Worm (Caenorhabditis elegans): ENCODE measurements around the gene srsy-1.

srsy-1 gene

ce11 chrII:5083341-5083740 lies 32.5 kb upstream of the srsy-1 start, which contains the start of gene C04G6.4:
Gene C04G6.4 (minus strand): TSS chrII:5083441.
- TF ChIP-seq dmd-6 (GFP tag; IDR thresholded peaks at IDR 0.05) (no peak), lin-1 (GFP tag; IDR thresholded peaks at IDR 0.05) (no peak), attf-4 (tag; optimal IDR thresholded peaks at IDR 0.05) (no peak), zfp-2 (tag; optimal IDR thresholded peaks at IDR 0.05) (no peak), unc-62 (GFP tag; optimal IDR thresholded peaks at IDR 0.05 in 1 of 2) (no peak), unc-62 (tag; optimal IDR thresholded peaks at IDR 0.05) (no peak), arid-1 (GFP tag; conservative IDR thresholded peaks at IDR 0.05) (no peak), spr-1 (tag; optimal IDR thresholded peaks at IDR 0.05) (no peak), F44E2.7 (GFP tag; IDR thresholded peaks at IDR 0.05) (no peak), fkh-10 (GFP tag; optimal IDR thresholded peaks at IDR 0.05) (no peak), nhr-237 (tag; optimal IDR thresholded peaks at IDR 0.05) (no peak), zip-2 (tag; optimal IDR thresholded peaks at IDR 0.05) (no peak), pqm-1 (tag; optimal IDR thresholded peaks at IDR 0.05) (no peak), lin-38 (GFP tag; IDR thresholded peaks at IDR 0.05) (no peak), daf-12 (tag; optimal IDR thresholded peaks at IDR 0.05) (no peak), aha-1 (tag) (no peak), skn-1 (tag; optimal IDR thresholded peaks at IDR 0.05) (no peak), php-3 (GFP tag; IDR thresholded peaks at IDR 0.05) (no peak)

ce11 chrII:5084225-5084624 lies 31.6 kb upstream of the srsy-1 start:
- TF ChIP-seq nhr-6 (tag; optimal IDR thresholded peaks at IDR 0.05) (no peak), hlh-30 (tag; optimal IDR thresholded peaks at IDR 0.05; ENCODE audit: insufficient read depth) (no peak), zip-11 (GFP tag; IDR thresholded peaks at IDR 0.05) (no peak), gei-8 (GFP tag; optimal IDR thresholded peaks at IDR 0.05) (no peak), dpl-1 (GFP tag; optimal IDR thresholded peaks at IDR 0.05) (no peak), unc-39 (tag; optimal IDR thresholded peaks at IDR 0.05) (no peak), aly-2 (tag; optimal IDR thresholded peaks at IDR 0.05) (no peak), zfp-3 (GFP tag; conservative IDR thresholded peaks at IDR 0.05) (no peak), nhr-76 (tag; optimal IDR thresholded peaks at IDR 0.05) (no peak), F44E2.7 (GFP tag; IDR thresholded peaks at IDR 0.05) (no peak), ceh-44 (GFP tag; IDR thresholded peaks at IDR 0.05) (no peak), arid-1 (GFP tag; conservative IDR thresholded peaks at IDR 0.05) (no peak), lim-7 (GFP tag; IDR thresholded peaks at IDR 0.05) (no peak), daf-12 (tag; optimal IDR thresholded peaks at IDR 0.05) (no peak), dmd-6 (GFP tag; IDR thresholded peaks at IDR 0.05) (peak; percentile 25; the same call in 1 of the 2 replicates), nhr-28 (tag; optimal IDR thresholded peaks at IDR 0.05) (peak; percentile 39)

ce11 chrII:5085450-5085849 lies 30.4 kb upstream of the srsy-1 start, which contains the start of gene txt-9:
Gene txt-9 (plus strand): TSS chrII:5085785.
- TF ChIP-seq daf-16 (GFP tag; optimal IDR thresholded peaks at IDR 0.05) (no peak), daf-16 (tag; optimal IDR thresholded peaks at IDR 0.05) (peak; percentile 1), mxl-2 (GFP tag; conservative IDR thresholded peaks at IDR 0.05) (no peak), unc-130 (GFP tag; optimal IDR thresholded peaks at IDR 0.05) (no peak), nhr-28 (tag; optimal IDR thresholded peaks at IDR 0.05) (peak; percentile 38), unc-62 (GFP tag; optimal IDR thresholded peaks at IDR 0.05 in 1 of 2) (peak in 1 of 2 experiments; percentile 77), unc-62 (tag; optimal IDR thresholded peaks at IDR 0.05) (no peak), F37D6.2 (tag; optimal IDR thresholded peaks at IDR 0.05) (no peak), zag-1 (tag; optimal IDR thresholded peaks at IDR 0.05) (no peak), aha-1 (tag) (peak; percentile 92), spr-1 (tag; optimal IDR thresholded peaks at IDR 0.05) (no peak), hlh-30 (tag; optimal IDR thresholded peaks at IDR 0.05; ENCODE audit: insufficient read depth) (peak; percentile 17)

- TF ChIP-seq tra-1 (GFP tag; IDR thresholded peaks at IDR 0.05) (no peak), aha-1 (tag) (peak; percentile 64), unc-39 (tag; optimal IDR thresholded peaks at IDR 0.05) (no peak), lin-38 (GFP tag; IDR thresholded peaks at IDR 0.05) (no peak), pqm-1 (tag; optimal IDR thresholded peaks at IDR 0.05) (peak; percentile 19), ZK546.5 (tag; optimal IDR thresholded peaks at IDR 0.05) (no peak), nhr-28 (tag; optimal IDR thresholded peaks at IDR 0.05) (peak; percentile 15), madf-9 (GFP tag; conservative IDR thresholded peaks at IDR 0.05) (no peak), ztf-7 (tag; optimal IDR thresholded peaks at IDR 0.05) (no peak), snpc-1.2 (GFP tag; IDR thresholded peaks at IDR 0.05) (no peak), aly-2 (tag; optimal IDR thresholded peaks at IDR 0.05) (no peak), hlh-11 (tag; optimal IDR thresholded peaks at IDR 0.05) (no peak), T20F7.1 (GFP tag; optimal IDR thresholded peaks at IDR 0.05) (no peak), spr-1 (tag; optimal IDR thresholded peaks at IDR 0.05) (no peak), lin-1 (GFP tag; IDR thresholded peaks at IDR 0.05) (no peak), nhr-237 (tag; optimal IDR thresholded peaks at IDR 0.05) (no peak), daf-19 (GFP tag; conservative IDR thresholded peaks at IDR 0.05) (no peak), F44E2.7 (GFP tag; IDR thresholded peaks at IDR 0.05) (no peak), mxl-3 (GFP tag; optimal IDR thresholded peaks at IDR 0.05) (no peak), dpl-1 (GFP tag; optimal IDR thresholded peaks at IDR 0.05) (no peak), nhr-10 (tag; optimal IDR thresholded peaks at IDR 0.05) (no peak), unc-62 (GFP tag; optimal IDR thresholded peaks at IDR 0.05 in 1 of 2) (no peak), unc-62 (tag; optimal IDR thresholded peaks at IDR 0.05) (no peak)
These were observed 29.7 kb upstream of the srsy-1 start for ce11 chrII:5086143-5086542.
